Fruit fly (Drosophila melanogaster): ENCODE measurements around the gene promL.

The promL gene

DNA sequence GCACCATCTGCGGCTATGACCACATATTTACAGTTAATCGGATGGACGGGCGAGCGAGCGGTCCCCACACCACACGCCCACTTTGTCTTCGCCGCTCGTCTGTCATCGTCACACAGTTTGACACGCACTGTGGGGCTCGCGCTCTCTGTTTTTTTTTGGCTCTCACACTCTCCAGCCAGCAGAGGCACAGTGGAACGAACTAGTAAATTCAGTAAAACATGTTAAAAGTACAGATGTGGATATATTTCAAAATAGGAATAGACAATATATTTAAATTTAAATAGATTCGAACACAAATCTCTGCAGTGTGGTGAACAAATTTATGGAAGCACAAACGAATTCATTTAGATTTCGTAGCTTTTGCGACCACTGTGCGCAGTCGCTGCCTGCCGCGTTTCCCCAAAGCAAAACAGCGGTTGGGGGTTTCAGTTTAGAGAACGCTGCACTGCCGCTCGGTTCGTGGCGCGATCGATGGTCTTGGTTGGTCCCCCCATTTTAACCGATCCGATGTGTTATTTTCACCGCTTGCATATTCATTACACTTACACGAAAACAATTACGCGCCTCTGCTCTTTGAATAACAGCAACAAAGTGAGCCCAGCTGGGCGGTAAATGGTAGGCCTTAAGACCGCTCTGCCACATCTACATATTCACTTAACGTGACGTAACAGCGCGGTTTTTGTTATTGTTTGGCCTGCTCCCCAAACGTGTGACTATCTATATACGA lies 46.2 kb downstream of the promL start (continued):
- TF ChIP-seq CG17802 (tag; optimal IDR thresholded peaks at IDR 0.05) (peak; percentile 91), Mes4 (GFP tag; optimal IDR thresholded peaks at IDR 0.05) (peak; percentile 94), CG10431 (GFP tag; optimal IDR thresholded peaks at IDR 0.05) (peak; percentile 95), CG43689 (GFP tag; IDR thresholded peaks at IDR 0.05) (peak; percentile 95), sima (GFP tag; optimal IDR thresholded peaks at IDR 0.05) (peak; percentile 90), CG6791 (GFP tag; IDR thresholded peaks at IDR 0.05; ENCODE audit: partially characterized antibody) (peak; percentile 80; the same call in 2 of the 3 replicates), Nf-YB (GFP tag; optimal IDR thresholded peaks at IDR 0.05) (peak; percentile 88), CG13287 (GFP tag; IDR thresholded peaks at IDR 0.05; ENCODE audit: partially characterized antibody) (peak; percentile 85), Fer1 (GFP tag; optimal IDR thresholded peaks at IDR 0.05) (peak; percentile 99), Lim3 (GFP tag; IDR thresholded peaks at IDR 0.05) (peak; percentile 90), CG13894 (tag; optimal IDR thresholded peaks at IDR 0.05) (peak; percentile 98), D19B (GFP tag; optimal IDR thresholded peaks at IDR 0.05) (peak; percentile 95), CG8290 (GFP tag; optimal IDR thresholded peaks at IDR 0.05) (peak; percentile 98), CG8290 (tag; optimal IDR thresholded peaks at IDR 0.05) (peak; percentile 87 to 99), zfh2 (GFP tag; optimal IDR thresholded peaks at IDR 0.05) (peak; percentile 97), CG1792 (GFP tag; optimal IDR thresholded peaks at IDR 0.05) (peak; percentile 90), Bdp1 (GFP tag; optimal IDR thresholded peaks at IDR 0.05) (peak; percentile 92), CG7963 (GFP tag; IDR thresholded peaks at IDR 0.05; ENCODE audit: partially characterized antibody) (peak; percentile 75), Spps (tag; optimal IDR thresholded peaks at IDR 0.05) (peak; percentile 98), CG2875 (GFP tag; optimal IDR thresholded peaks at IDR 0.05) (peak; percentile 98), ham (GFP tag; IDR thresholded peaks at IDR 0.05) (peak; percentile 94), shn (GFP tag; optimal IDR thresholded peaks at IDR 0.05) (peak; percentile 92), CG2129 (GFP tag; IDR thresholded peaks at IDR 0.05; ENCODE audit: partially characterized antibody) (no peak), CG18011 (GFP tag; optimal IDR thresholded peaks at IDR 0.05) (peak; percentile 90), da (GFP tag; optimal IDR thresholded peaks at IDR 0.05) (peak; percentile 92), BEAF-32 (GFP tag; optimal IDR thresholded peaks at IDR 0.05) (peak; percentile 24), chinmo (GFP tag; IDR thresholded peaks at IDR 0.05; ENCODE audit: partially characterized antibody) (peak; percentile 85; the same call in 2 of the 4 replicates)

DNA sequence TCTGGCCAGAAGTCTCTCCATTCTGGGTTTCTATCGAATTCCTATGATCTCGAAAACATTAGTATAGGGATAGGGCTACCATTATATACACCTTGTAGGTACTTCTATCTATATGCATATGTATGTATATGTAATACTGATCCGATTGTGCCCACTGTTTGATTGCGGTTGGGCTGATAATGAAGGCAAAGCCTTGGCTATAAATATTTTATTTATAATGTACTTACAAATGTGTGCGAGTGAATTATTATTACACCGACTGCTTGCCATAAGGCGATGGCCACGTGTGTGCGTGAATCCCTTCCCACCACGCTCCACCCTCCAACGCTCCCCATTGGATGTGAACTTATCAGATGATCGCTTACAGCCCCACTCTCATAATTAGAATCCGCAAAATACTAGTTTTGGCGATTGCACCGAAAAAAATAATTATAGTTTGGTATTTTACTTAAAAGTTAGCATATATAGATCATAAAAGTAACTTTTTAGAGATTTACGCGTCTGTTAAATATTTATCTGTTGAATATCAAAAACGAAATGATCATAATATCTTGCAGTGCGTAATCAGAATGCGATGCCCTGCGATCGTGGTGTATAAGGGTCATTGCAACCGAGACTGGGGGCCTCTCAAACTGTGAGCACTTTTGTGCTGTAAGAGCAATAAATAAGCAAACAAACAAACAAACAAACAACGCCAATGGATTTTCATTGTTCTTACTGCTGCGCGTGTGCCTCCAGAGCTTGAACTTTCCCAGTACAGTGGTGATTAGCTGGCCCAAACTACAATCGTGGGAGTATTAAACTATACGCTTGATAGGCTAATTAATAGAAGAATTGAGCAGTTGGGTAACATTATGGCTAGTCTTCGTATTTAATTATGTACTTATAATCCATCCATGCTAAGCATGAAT lies 47.2 kb downstream of the promL start:
- no peak for TF ChIP-seq CG8388 (GFP tag; optimal IDR thresholded peaks at IDR 0.05)
- TF ChIP-seq Ada2b (GFP tag; IDR thresholded peaks at IDR 0.05) = peak; percentile 33; the same call in 1 of the 2 replicates
- no peak for TF ChIP-seq CG18476 (GFP tag; optimal IDR thresholded peaks at IDR 0.05)
- TF ChIP-seq CG2129 (GFP tag; IDR thresholded peaks at IDR 0.05; ENCODE audit: partially characterized antibody) = no peak
- no peak for TF ChIP-seq CG7963 (GFP tag; IDR thresholded peaks at IDR 0.05; ENCODE audit: partially characterized antibody)
- peak; percentile 44 for TF ChIP-seq CG3281 (GFP tag; optimal IDR thresholded peaks at IDR 0.05)
- TF ChIP-seq lmd (GFP tag; IDR thresholded peaks at IDR 0.05) = peak; percentile 47
- peak; percentile 26 for TF ChIP-seq CG7839 (tag; optimal IDR thresholded peaks at IDR 0.05)
- TF ChIP-seq sima (GFP tag; optimal IDR thresholded peaks at IDR 0.05) = no peak
- TF ChIP-seq Hr3 (GFP tag; optimal IDR thresholded peaks at IDR 0.05) = no peak
- no peak for TF ChIP-seq Sin3A (optimal IDR thresholded peaks at IDR 0.05)
- peak; percentile 80 for TF ChIP-seq CG10543 (GFP tag; optimal IDR thresholded peaks at IDR 0.05)
- TF ChIP-seq gfzf (GFP tag; optimal IDR thresholded peaks at IDR 0.05) = no peak
- TF ChIP-seq CG6175 (GFP tag; IDR thresholded peaks at IDR 0.05) = no peak
- no peak for TF ChIP-seq Sry-β (GFP tag; optimal IDR thresholded peaks at IDR 0.05)
- peak; percentile 75 for TF ChIP-seq cwo (GFP tag; optimal IDR thresholded peaks at IDR 0.05)
- no peak for TF ChIP-seq cad (GFP tag; optimal IDR thresholded peaks at IDR 0.05)
- TF ChIP-seq Eip74EF (GFP tag; optimal IDR thresholded peaks at IDR 0.05) = no peak
- TF ChIP-seq CG13424 (tag; optimal IDR thresholded peaks at IDR 0.05) = no peak
- TF ChIP-seq p53 (GFP tag; optimal IDR thresholded peaks at IDR 0.05) = no peak
- peak; percentile 28 for TF ChIP-seq CG2120 (GFP tag; optimal IDR thresholded peaks at IDR 0.05)
- TF ChIP-seq CG9876 (GFP tag; optimal IDR thresholded peaks at IDR 0.05) = no peak
- TF ChIP-seq emc (GFP tag; optimal IDR thresholded peaks at IDR 0.05) = no peak
